Worm (Caenorhabditis elegans) whole organism, L1 larva: ENCODE measurements around the gene lgc-39.

Experiments used
- ceh-82 ChIP-seq, 3 experiments: fragments of 150-350 bp in 1 of 3; sonication (generic microtip) in 2 of 3; optimal IDR thresholded peaks; 2 replicates each; lab custom pipeline; 2014 to 2017; ENCODE audit warnings: missing biosample characterization in 3 of 3, missing genetic modification characterization in 3 of 3
- ces-1 ChIP-seq: fragments of 150-350 bp; optimal IDR thresholded peaks from 2 replicates; lab custom pipeline; 2014; ENCODE audit warnings: missing biosample characterization, missing genetic modification reagents, missing genetic modification characterization
- fkh-10 ChIP-seq: sonication (generic microtip); optimal IDR thresholded peaks from 2 replicates; lab custom pipeline; 2017; ENCODE audit warnings: missing biosample characterization, missing genetic modification reagents, missing genetic modification characterization
- fos-1 ChIP-seq: fragments of 150-350 bp; optimal IDR thresholded peaks from 2 replicates; lab custom pipeline; 2014; ENCODE audit warnings: missing biosample characterization, missing genetic modification characterization
- isw-1 ChIP-seq: fragments of 200-800 bp; sonication (Bioruptor generic); IDR thresholded peaks from 2 replicates; pipeline ENCODE4 v1.3.6; 2022; ENCODE audit warnings: missing genetic modification characterization, missing compliant biosample characterization
- nhr-12 ChIP-seq: sonication (generic microtip); optimal IDR thresholded peaks from 2 replicates; lab custom pipeline; 2017; ENCODE audit warnings: missing biosample characterization, missing genetic modification characterization
- nhr-71 ChIP-seq: sonication (generic microtip); optimal IDR thresholded peaks from 2 replicates; lab custom pipeline; 2016; ENCODE audit warnings: mild to moderate bottlenecking, missing genetic modification characterization, moderate library complexity, missing compliant biosample characterization
- nhr-76 ChIP-seq: sonication (generic microtip); optimal IDR thresholded peaks from 2 replicates; lab custom pipeline; 2017; ENCODE audit warnings: missing biosample characterization, missing genetic modification characterization
- nhr-77 ChIP-seq: fragments of 150-350 bp; optimal IDR thresholded peaks from 2 replicates; lab custom pipeline; 2014; ENCODE audit warnings: missing biosample characterization, missing genetic modification characterization
- nhr-85 ChIP-seq: sonication (generic microtip); peaks from one replicate; lab custom pipeline; 2016; ENCODE audit warnings: missing genetic modification characterization, inconsistent platforms, missing compliant biosample characterization
- pqm-1 ChIP-seq: sonication (generic microtip); optimal IDR thresholded peaks from 3 replicates; lab custom pipeline; 2017; ENCODE audit warnings: missing biosample characterization, missing genetic modification characterization
- sox-4 ChIP-seq: sonication (generic microtip); optimal IDR thresholded peaks from 2 replicates; lab custom pipeline; 2016; ENCODE audit warnings: missing genetic modification characterization, missing compliant biosample characterization
- unc-130 ChIP-seq: fragments of 150-350 bp; optimal IDR thresholded peaks from 2 replicates; lab custom pipeline; 2017; ENCODE audit warnings: missing biosample characterization, missing genetic modification characterization, inconsistent platforms

ce11 chrV:7184549-7184948, 9.2 kb downstream of the lgc-39 start, which contains the start of gene pitr-5:
- TF ChIP-seq sox-4 (tag; lab: Kevin White, UChicago) (no peak), nhr-12 (no peak), nhr-85 (no peak), ceh-82 (tag; optimal IDR thresholded peaks at IDR 0.05; lab: Kevin White, UChicago) (no peak), fos-1 (no peak), nhr-71 (tag; lab: Kevin White, UChicago) (no peak), pqm-1 (tag; lab: Kevin White, UChicago) (no peak), nhr-76 (tag; lab: Kevin White, UChicago) (no peak), fkh-10 (no peak), ces-1 (no peak), unc-130 (tag; lab: Kevin White, UChicago) (no peak), nhr-77 (tag; lab: Kevin White, UChicago) (no peak), isw-1 (GFP tag; lab: Robert Waterston, UW) (no peak)
